Worm (Caenorhabditis elegans) whole organism, L3 larva: ENCODE measurements around the gene C16C10.13.

Experiments
- R02D3.7 ChIP-seq: fragments of 150-350 bp; optimal IDR thresholded peaks from 2 replicates; lab custom pipeline; 2014; ENCODE audit warnings: missing biosample characterization, missing genetic modification characterization
- ZK546.5 ChIP-seq: sonication (generic microtip); optimal IDR thresholded peaks from 2 replicates; lab custom pipeline; 2017; ENCODE audit warnings: missing biosample characterization, missing genetic modification characterization
- aly-2 ChIP-seq: fragments of 150-350 bp; optimal IDR thresholded peaks from 2 replicates; lab custom pipeline; 2014; ENCODE audit warnings: missing biosample characterization, missing genetic modification characterization
- ama-1 ChIP-seq: fragments of 150-350 bp; optimal IDR thresholded peaks from 2 replicates; lab custom pipeline; 2018
- ceh-16 ChIP-seq: sonication (generic microtip); optimal IDR thresholded peaks from 2 replicates; lab custom pipeline; 2017; ENCODE audit warnings: missing biosample characterization, missing genetic modification characterization
- ceh-28 ChIP-seq: fragments of 150-350 bp; optimal IDR thresholded peaks from 2 replicates; lab custom pipeline; 2014; ENCODE audit warnings: missing biosample characterization, missing genetic modification reagents, missing genetic modification characterization
- ceh-82 ChIP-seq: fragments of 150-350 bp; optimal IDR thresholded peaks from 2 replicates; lab custom pipeline; 2014; ENCODE audit warnings: missing biosample characterization, missing genetic modification characterization
- ceh-9 ChIP-seq: sonication (generic microtip); optimal IDR thresholded peaks from 2 replicates; lab custom pipeline; 2018; ENCODE audit warnings: missing biosample characterization, missing genetic modification characterization
- daf-12 ChIP-seq: fragments of 150-350 bp; optimal IDR thresholded peaks from 2 replicates; lab custom pipeline; 2014; ENCODE audit warnings: missing biosample characterization, missing genetic modification reagents, missing genetic modification characterization
- egl-27 ChIP-seq: sonication (generic microtip); optimal IDR thresholded peaks from 4 replicates; lab custom pipeline; 2017; ENCODE audit warnings: missing biosample characterization, missing genetic modification reagents, missing genetic modification characterization
- egl-5 ChIP-seq: fragments of 150-350 bp; optimal IDR thresholded peaks from 2 replicates; lab custom pipeline; 2017; ENCODE audit warnings: missing biosample characterization, missing genetic modification reagents, missing genetic modification characterization, inconsistent platforms
- elt-1 ChIP-seq: fragments of 150-350 bp; optimal IDR thresholded peaks from 2 replicates; lab custom pipeline; 2014; ENCODE audit warnings: missing biosample characterization, missing genetic modification characterization
- elt-2 ChIP-seq: sonication (generic microtip); optimal IDR thresholded peaks from 2 replicates; lab custom pipeline; 2016; ENCODE audit warnings: missing genetic modification reagents, mild to moderate bottlenecking, missing genetic modification characterization, missing compliant biosample characterization
- elt-3 ChIP-seq, 3 experiments: fragments of 150-350 bp in 1 of 3; sonication (generic microtip) in 2 of 3; optimal IDR thresholded peaks; 2 replicates in 2 of 3; 4 replicates in 1 of 3; lab custom pipeline; 2014 to 2017; ENCODE audit warnings: missing biosample characterization in 3 of 3, missing genetic modification characterization in 3 of 3
- eor-1 ChIP-seq, 2 experiments: fragments of 150-350 bp; optimal IDR thresholded peaks; 2 replicates each; lab custom pipeline; 2014 to 2018; ENCODE audit warnings: missing biosample characterization in 2 of 2, missing genetic modification characterization in 2 of 2
- fkh-10 ChIP-seq: sonication (generic microtip); optimal IDR thresholded peaks from 2 replicates; lab custom pipeline; 2017; ENCODE audit warnings: missing biosample characterization, missing genetic modification reagents, missing genetic modification characterization
- fkh-2 ChIP-seq: fragments of 150-350 bp; optimal IDR thresholded peaks from 2 replicates; lab custom pipeline; 2014; ENCODE audit warnings: missing biosample characterization, missing genetic modification reagents, missing genetic modification characterization
- fos-1 ChIP-seq: fragments of 150-350 bp; optimal IDR thresholded peaks from 2 replicates; lab custom pipeline; 2014; ENCODE audit warnings: missing biosample characterization, missing genetic modification characterization
- hmg-11 ChIP-seq: sonication (generic microtip); optimal IDR thresholded peaks from 2 replicates; lab custom pipeline; 2016; ENCODE audit warnings: missing genetic modification characterization, missing compliant biosample characterization
- jun-1 ChIP-seq: fragments of 150-350 bp; optimal IDR thresholded peaks from 2 replicates; lab custom pipeline; 2014; ENCODE audit warnings: missing biosample characterization, missing genetic modification reagents, missing genetic modification characterization
- lin-15B ChIP-seq: fragments of 150-350 bp; optimal IDR thresholded peaks from 2 replicates; lab custom pipeline; 2014; ENCODE audit warnings: missing biosample characterization, missing genetic modification characterization
- lin-39 ChIP-seq: fragments of 150-350 bp; optimal IDR thresholded peaks from 2 replicates; lab custom pipeline; 2018; ENCODE audit warnings: missing biosample characterization, missing genetic modification reagents, missing genetic modification characterization
- lsy-12 ChIP-seq: sonication (generic microtip); optimal IDR thresholded peaks from 2 replicates; lab custom pipeline; 2016; ENCODE audit warnings: mild to moderate bottlenecking, missing genetic modification characterization, missing compliant biosample characterization
- mdl-1 ChIP-seq: fragments of 150-350 bp; optimal IDR thresholded peaks from 2 replicates; lab custom pipeline; 2014; ENCODE audit warnings: missing biosample characterization, missing genetic modification characterization
- mml-1 ChIP-seq: fragments of 150-350 bp; sonication (generic microtip); optimal IDR thresholded peaks from 3 replicates; lab custom pipeline; 2014; ENCODE audit warnings: missing biosample characterization, missing genetic modification characterization
- nfya-1 ChIP-seq: sonication (generic microtip); optimal IDR thresholded peaks from 2 replicates; lab custom pipeline; 2017; ENCODE audit warnings: missing genetic modification characterization, mild to moderate bottlenecking, missing compliant biosample characterization, antibody characterized with exemption, moderate library complexity; ENCODE audit not compliant: insufficient read depth
- nhr-11 ChIP-seq: fragments of 150-350 bp; optimal IDR thresholded peaks from 2 replicates; lab custom pipeline; 2014; ENCODE audit warnings: missing biosample characterization, missing genetic modification characterization
- nhr-12 ChIP-seq: fragments of 150-350 bp; optimal IDR thresholded peaks from 2 replicates; lab custom pipeline; 2014; ENCODE audit warnings: missing biosample characterization, missing genetic modification characterization
- nhr-23 ChIP-seq: fragments of 150-350 bp; optimal IDR thresholded peaks from 2 replicates; lab custom pipeline; 2014; ENCODE audit warnings: missing biosample characterization, missing genetic modification reagents, missing genetic modification characterization
- nhr-237 ChIP-seq: fragments of 150-350 bp; optimal IDR thresholded peaks from 2 replicates; lab custom pipeline; 2014; ENCODE audit warnings: missing biosample characterization, missing genetic modification characterization
- nhr-25 ChIP-seq: sonication (generic microtip); optimal IDR thresholded peaks from 2 replicates; lab custom pipeline; 2017; ENCODE audit warnings: missing biosample characterization, missing genetic modification characterization
- nhr-28 ChIP-seq: fragments of 150-350 bp; optimal IDR thresholded peaks from 2 replicates; lab custom pipeline; 2014; ENCODE audit warnings: missing biosample characterization, missing genetic modification characterization
- nhr-43 ChIP-seq: sonication (generic microtip); optimal IDR thresholded peaks from 2 replicates; lab custom pipeline; 2016; ENCODE audit warnings: mild to moderate bottlenecking, missing genetic modification characterization, missing compliant biosample characterization; ENCODE audit not compliant: poor library complexity, severe bottlenecking
- nhr-67 ChIP-seq: fragments of 150-350 bp; optimal IDR thresholded peaks from 2 replicates; lab custom pipeline; 2014; ENCODE audit warnings: missing biosample characterization, missing genetic modification characterization
- nhr-76 ChIP-seq: fragments of 150-350 bp; sonication (generic microtip); optimal IDR thresholded peaks from 5 replicates; lab custom pipeline; 2014; ENCODE audit warnings: missing biosample characterization, missing genetic modification characterization
- nhr-77 ChIP-seq: fragments of 150-350 bp; optimal IDR thresholded peaks from 2 replicates; lab custom pipeline; 2014; ENCODE audit warnings: missing biosample characterization, missing genetic modification characterization
- pha-4 ChIP-seq: fragments of 150-350 bp; optimal IDR thresholded peaks from 2 replicates; lab custom pipeline; 2014; ENCODE audit warnings: missing biosample characterization, missing genetic modification reagents, missing genetic modification characterization
- pqm-1 ChIP-seq: fragments of 150-350 bp; optimal IDR thresholded peaks from 2 replicates; lab custom pipeline; 2017; ENCODE audit warnings: missing biosample characterization, missing genetic modification characterization, inconsistent platforms
- sea-2 ChIP-seq: fragments of 150-350 bp; sonication (generic microtip); optimal IDR thresholded peaks from 4 replicates; lab custom pipeline; 2014; ENCODE audit warnings: missing biosample characterization, missing genetic modification reagents, missing genetic modification characterization
- skn-1 ChIP-seq: fragments of 150-350 bp; optimal IDR thresholded peaks from 2 replicates; lab custom pipeline; 2014; ENCODE audit warnings: missing biosample characterization, missing genetic modification characterization
- snpc-4 ChIP-seq: fragments of 150-350 bp; optimal IDR thresholded peaks from 2 replicates; lab custom pipeline; 2014; ENCODE audit warnings: missing biosample characterization, missing genetic modification characterization
- tbx-2 ChIP-seq: sonication (generic microtip); optimal IDR thresholded peaks from 2 replicates; lab custom pipeline; 2016; ENCODE audit warnings: mild to moderate bottlenecking, missing genetic modification characterization, missing compliant biosample characterization
- unc-39 ChIP-seq: sonication (generic microtip); optimal IDR thresholded peaks from 4 replicates; lab custom pipeline; 2017; ENCODE audit warnings: missing biosample characterization, missing genetic modification characterization
- unc-62 ChIP-seq: fragments of 150-350 bp; sonication (generic microtip); optimal IDR thresholded peaks from 4 replicates; lab custom pipeline; 2014; ENCODE audit warnings: missing biosample characterization, missing genetic modification reagents, missing genetic modification characterization
- zag-1 ChIP-seq: fragments of 150-350 bp; optimal IDR thresholded peaks from 2 replicates; lab custom pipeline; 2014; ENCODE audit warnings: missing biosample characterization, missing genetic modification characterization
- ztf-11 ChIP-seq: fragments of 150-350 bp; optimal IDR thresholded peaks from 2 replicates; lab custom pipeline; 2014; ENCODE audit warnings: missing biosample characterization, missing genetic modification characterization
- ztf-4 ChIP-seq: fragments of 150-350 bp; optimal IDR thresholded peaks from 2 replicates; lab custom pipeline; 2014; ENCODE audit warnings: missing biosample characterization, missing genetic modification characterization

C16C10.13 gene

ce11 chrIII:4193659-4194103, 17.4 kb downstream of the C16C10.13 start, which contains the start of gene xbp-1:
Gene xbp-1, plus strand, starts transcription at chrIII:4193809.
- TF ChIP-seq ceh-82 (tag; lab: Kevin White, UChicago) (peak; percentile 45), snpc-4 (tag; lab: Kevin White, UChicago) (peak; percentile 76), nhr-12 (tag; lab: Kevin White, UChicago) (no peak), eor-1 (tag; optimal IDR thresholded peaks at IDR 0.05; lab: Kevin White, UChicago) (no peak), ztf-11 (no peak), nhr-28 (tag; lab: Kevin White, UChicago) (no peak), fkh-2 (tag; lab: Kevin White, UChicago) (no peak), ceh-16 (tag; lab: Kevin White, UChicago) (no peak), elt-2 (tag; lab: Kevin White, UChicago) (peak; percentile 98), nhr-67 (tag; lab: Kevin White, UChicago) (no peak), egl-5 (peak; percentile 90), nhr-23 (tag; lab: Kevin White, UChicago) (peak; percentile 89), nhr-237 (no peak), zag-1 (no peak), lin-39 (tag; lab: Kevin White, UChicago) (peak; percentile 94), ZK546.5 (no peak), mml-1 (tag; lab: Kevin White, UChicago) (no peak), unc-39 (no peak), fos-1 (tag; lab: Kevin White, UChicago) (peak; percentile 85), tbx-2 (tag; lab: Kevin White, UChicago) (peak; percentile 16), sea-2 (peak; percentile 75), nhr-77 (tag; lab: Kevin White, UChicago) (no peak), nhr-43 (tag; lab: Kevin White, UChicago) (peak; percentile 39), daf-12 (no peak), ztf-4 (no peak), nhr-76 (tag; lab: Kevin White, UChicago) (no peak), ceh-9 (no peak), lin-15B (tag; lab: Kevin White, UChicago) (peak; percentile 84), egl-27 (peak; percentile 86), elt-1 (tag; lab: Kevin White, UChicago) (no peak), aly-2 (tag; lab: Kevin White, UChicago) (no peak), unc-62 (GFP tag; lab: Kevin White, UChicago) (peak; percentile 30), nfya-1 (tag; lab: Kevin White, UChicago) (peak; percentile 94), ama-1 (lab: Kevin White, UChicago) (peak; percentile 88), elt-3 (tag; optimal IDR thresholded peaks at IDR 0.05; lab: Kevin White, UChicago) (peak in 2 of 3 experiments; percentile 35 to 41), hmg-11 (tag; lab: Kevin White, UChicago) (peak; percentile 80), lsy-12 (tag; lab: Kevin White, UChicago) (peak; percentile 81), nhr-11 (peak; percentile 73), R02D3.7 (peak; percentile 64), ceh-28 (peak; percentile 75), mdl-1 (tag; lab: Kevin White, UChicago) (peak; percentile 55), skn-1 (tag; lab: Kevin White, UChicago) (peak; percentile 88), pha-4 (tag; lab: Kevin White, UChicago) (peak; percentile 95), pqm-1 (peak; percentile 97), jun-1 (peak; percentile 96), fkh-10 (GFP tag; lab: Kevin White, UChicago) (peak; percentile 66), nhr-25 (tag; lab: Kevin White, UChicago) (peak; percentile 94)
